Worm (Caenorhabditis elegans) whole organism, young adult: ENCODE measurements around the gene tsct-1.

Source experiments
- attf-6 ChIP-seq: fragments of 200-800 bp; sonication (Bioruptor generic); IDR thresholded peaks from 2 replicates; pipeline ENCODE4 v1.3.6; 2022; ENCODE audit warnings: missing genetic modification reagents, missing genetic modification characterization, missing compliant biosample characterization
- him-1 ChIP-seq: sonication (generic microtip); optimal IDR thresholded peaks from 2 replicates; lab custom pipeline; 2016; ENCODE audit warnings: missing genotype, missing genetic modification reagents, missing genetic modification characterization, missing compliant biosample characterization
- hlh-26 ChIP-seq: fragments of 200-800 bp; sonication (Bioruptor generic); conservative IDR thresholded peaks from 2 replicates; pipeline ENCODE4 v1.3.6; 2022; ENCODE audit warnings: missing genetic modification reagents, missing genetic modification characterization, missing compliant biosample characterization
- tbp1 ChIP-seq: fragments of 200-800 bp; sonication (Bioruptor generic); optimal IDR thresholded peaks from 2 replicates; lab custom pipeline; 2018; ENCODE audit warnings: mild to moderate bottlenecking, missing genetic modification characterization, missing compliant biosample characterization
- unc-62 ChIP-seq: fragments of 150-350 bp; optimal IDR thresholded peaks from 2 replicates; lab custom pipeline; 2014; ENCODE audit warnings: missing biosample characterization, missing genetic modification reagents, missing genetic modification characterization
- ztf-22 ChIP-seq: fragments of 200-800 bp; sonication (Bioruptor generic); optimal IDR thresholded peaks from 2 replicates; lab custom pipeline; 2018; ENCODE audit warnings: mild to moderate bottlenecking, missing genetic modification characterization, moderate library complexity, missing compliant biosample characterization

DNA sequence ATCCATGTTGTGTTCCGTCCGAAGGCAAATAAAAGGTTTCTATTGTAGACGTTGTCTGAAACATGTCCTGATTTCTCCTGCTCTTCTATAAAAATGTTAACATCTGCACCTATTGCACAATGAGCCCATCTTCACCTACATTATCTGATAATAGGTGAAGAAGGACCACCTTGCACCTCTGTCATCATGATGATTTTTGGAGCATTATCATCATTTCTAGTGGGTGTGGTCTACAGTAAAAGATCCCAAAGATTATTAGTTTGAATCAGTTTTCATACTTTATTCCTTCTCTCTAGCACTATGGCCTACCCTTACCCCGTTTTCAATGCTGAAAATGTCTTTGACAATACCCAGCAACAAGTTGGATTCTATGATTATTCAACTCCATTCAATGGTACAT is 3.6 kb upstream of the tsct-1 start, which contains the start of gene med-1:
- TF ChIP-seq hlh-26 (GFP tag; lab: Robert Waterston, UW): no peak
- TF ChIP-seq ztf-22 (GFP tag; lab: Kevin White, UChicago): no peak
- TF ChIP-seq tbp1 (GFP tag; lab: Kevin White, UChicago): no peak
- TF ChIP-seq unc-62 (GFP tag; lab: Kevin White, UChicago): no peak
- TF ChIP-seq him-1 (tag; lab: Kevin White, UChicago): no peak
- no peak for TF ChIP-seq attf-6 (GFP tag; lab: Robert Waterston, UW)
